Fruit fly (Drosophila melanogaster): ENCODE data around the gene Plap.

- TF ChIP-seq usp (GFP tag; optimal IDR thresholded peaks at IDR 0.05) (no peak), psq (optimal IDR thresholded peaks at IDR 0.05) (no peak)
Observed at dm6 chr2L:1144371-1145360, 25.5 kb downstream of the Plap start.
